Fruit fly (Drosophila melanogaster) S2 (cell line): ENCODE results near the gene Duba.

Source experiments
- CG8478 ChIP-seq: fragments of >200 bp; optimal IDR thresholded peaks from 2 replicates; lab custom pipeline; 2018
- CTCF ChIP-seq, 2 experiments: fragments of >200 bp; optimal IDR thresholded peaks; 2 replicates each; lab custom pipeline; 2018

DNA sequence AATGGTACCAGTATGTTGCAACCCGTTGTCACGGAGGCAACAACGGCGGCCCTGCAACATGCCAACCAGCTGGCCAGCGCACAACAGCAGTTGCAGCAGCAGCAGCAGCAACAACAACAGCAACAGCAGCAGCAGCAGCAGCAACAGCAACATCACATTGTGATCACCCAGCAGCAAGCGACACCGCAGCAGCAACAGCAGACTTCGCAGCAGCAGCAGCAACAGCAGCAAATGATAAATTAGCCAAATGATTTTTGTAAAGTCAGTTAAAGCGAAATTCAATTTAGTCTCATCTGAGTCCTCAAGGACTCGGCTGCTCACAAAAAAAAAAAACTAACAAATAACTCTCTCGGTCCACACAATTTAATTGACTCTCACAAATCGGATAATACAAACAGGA lies 5.0 kb downstream of the Duba start:
- TF ChIP-seq CTCF (optimal IDR thresholded peaks at IDR 0.05; lab: Kevin White, UChicago) (no peak), CG8478 (lab: Kevin White, UChicago) (no peak)
